Worm (Caenorhabditis elegans): ENCODE measurements around the gene T01C8.3.

DNA sequence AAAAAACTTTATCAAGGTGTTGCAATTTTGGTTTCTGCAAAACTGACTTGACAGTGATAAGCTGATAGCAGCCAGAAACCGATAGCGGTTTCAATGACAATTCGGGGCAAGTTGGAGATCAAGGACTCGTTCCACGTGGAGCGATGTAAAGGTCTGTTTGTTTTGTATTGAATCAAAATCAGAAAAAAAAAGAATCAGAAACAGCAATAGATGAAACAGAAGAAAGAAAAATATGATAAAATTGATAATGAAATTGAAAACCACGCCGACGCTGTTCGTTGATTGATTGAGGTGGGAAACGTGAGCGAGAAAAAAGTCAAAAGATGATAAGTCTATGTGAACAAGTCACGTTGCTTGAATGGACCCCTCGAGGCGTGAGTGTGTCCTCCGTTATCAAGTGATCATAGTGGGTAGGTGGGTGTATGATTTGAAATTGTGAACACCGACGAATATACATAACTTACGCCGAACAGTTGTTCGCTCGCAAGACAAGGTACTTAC is 7.6 kb downstream of the T01C8.3 start:
- no peak for TF ChIP-seq hlh-30 (tag; optimal IDR thresholded peaks at IDR 0.05; ENCODE audit: insufficient read depth)
- no peak for TF ChIP-seq T23F11.4 (GFP tag; optimal IDR thresholded peaks at IDR 0.05)
- no peak for TF ChIP-seq F13H6.1 (tag; optimal IDR thresholded peaks at IDR 0.05)
- no peak for TF ChIP-seq ama-1 (optimal IDR thresholded peaks at IDR 0.05)
- TF ChIP-seq ceh-45 (GFP tag; IDR thresholded peaks at IDR 0.05): no peak
- no peak for TF ChIP-seq madf-2 (tag; optimal IDR thresholded peaks at IDR 0.05)
- no peak for TF ChIP-seq tbx-7 (tag; optimal IDR thresholded peaks at IDR 0.05)
- no peak for TF ChIP-seq ceh-30 (tag; optimal IDR thresholded peaks at IDR 0.05)
- no peak for TF ChIP-seq pqm-1 (tag; optimal IDR thresholded peaks at IDR 0.05)
- TF ChIP-seq ceh-9 (tag; optimal IDR thresholded peaks at IDR 0.05): no peak

Measured in whole organism, late embryonic.